Worm (Caenorhabditis elegans) whole organism, L4/young adult: ENCODE data around the gene sru-3.

ENCODE experiments used
- W03F9.2 ChIP-seq: fragments of 150-350 bp; optimal IDR thresholded peaks from 2 replicates; lab custom pipeline; 2014; ENCODE audit warnings: missing biosample characterization, missing genetic modification characterization
- dao-5 ChIP-seq: sonication (generic microtip); optimal IDR thresholded peaks from 2 replicates; lab custom pipeline; 2016; ENCODE audit warnings: missing genotype, missing genetic modification characterization, moderate library complexity, missing compliant biosample characterization
- him-1 ChIP-seq: sonication (generic microtip); optimal IDR thresholded peaks from 2 replicates; lab custom pipeline; 2016; ENCODE audit warnings: missing genotype, missing genetic modification reagents, missing genetic modification characterization, missing compliant biosample characterization

Gene sru-3

ce11 chrIV:9516831-9517230 is 20.4 kb downstream of the sru-3 start, which contains the start of gene C33A12.19:
TSS of gene C33A12.19 (plus strand) at chrIV:9516999.
- TF ChIP-seq W03F9.2 (tag; lab: Kevin White, UChicago) (no peak), him-1 (no peak), dao-5 (tag; lab: Kevin White, UChicago) (no peak)

DNA sequence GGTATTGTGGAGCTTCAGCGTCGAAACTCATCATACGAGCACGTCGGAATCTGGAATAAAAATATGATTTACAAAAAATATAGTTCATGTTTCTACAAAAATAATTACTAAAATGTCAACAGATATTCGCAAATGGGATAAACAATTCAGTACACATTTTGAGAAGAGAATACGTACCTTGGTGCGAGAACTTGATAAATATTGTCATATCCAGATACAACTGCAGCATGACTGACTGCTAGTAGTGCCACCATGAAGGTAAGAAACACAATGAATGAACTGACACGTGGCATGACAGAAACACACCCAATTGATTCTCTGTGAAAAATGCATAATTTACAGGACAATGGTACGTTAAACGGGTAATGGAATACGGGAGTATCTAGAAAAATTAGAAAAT is 22.2 kb downstream of the sru-3 start, which contains the start of gene nlp-35:
nlp-35 (minus strand) TSS at position 319 of the 400 bp plus-strand sequence.
- TF ChIP-seq W03F9.2 (tag; lab: Kevin White, UChicago) (no peak), him-1 (no peak), dao-5 (tag; lab: Kevin White, UChicago) (no peak)

DNA sequence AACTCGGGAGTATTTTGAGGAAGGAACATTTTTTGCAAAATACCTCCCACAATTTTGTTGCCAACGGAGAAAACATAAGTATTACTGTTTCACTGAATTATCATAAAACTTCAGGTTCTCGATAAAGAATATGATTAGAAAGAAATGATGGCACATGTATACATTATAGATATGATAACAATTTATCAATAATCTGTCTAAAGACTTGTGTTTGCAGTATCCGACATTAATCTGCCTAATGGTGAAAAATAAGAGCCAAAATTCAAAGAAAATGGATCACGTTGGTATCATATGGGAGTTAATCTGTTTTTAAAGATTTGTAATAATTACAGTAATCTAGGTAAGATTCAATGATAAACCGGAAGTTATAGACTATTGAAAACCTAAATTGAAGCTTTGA is 24.2 kb downstream of the sru-3 start:
- TF ChIP-seq him-1: no peak
- no peak for TF ChIP-seq dao-5 (tag; lab: Kevin White, UChicago)
- TF ChIP-seq W03F9.2 (tag; lab: Kevin White, UChicago): no peak

DNA sequence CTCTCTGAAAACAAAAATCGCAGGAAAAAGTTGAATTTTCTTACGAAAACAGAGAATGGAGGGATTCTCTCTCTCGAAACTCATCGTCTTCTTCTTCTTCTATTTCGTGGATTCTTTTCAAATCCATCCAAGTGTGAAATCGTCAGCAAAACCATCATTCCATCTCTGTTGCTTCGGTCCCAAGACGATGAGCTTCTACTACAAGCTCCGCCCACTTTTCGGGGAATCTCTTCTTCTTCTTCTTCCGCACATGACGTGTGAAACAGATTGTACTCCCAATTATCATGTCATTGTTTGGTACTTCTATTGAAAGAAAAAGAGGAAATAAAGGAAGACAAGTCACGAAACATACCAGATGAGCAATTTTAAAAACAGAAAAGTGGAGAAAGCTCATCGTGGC is 26.7 kb downstream of the sru-3 start:
- TF ChIP-seq dao-5 (tag; lab: Kevin White, UChicago): no peak
- no peak for TF ChIP-seq W03F9.2 (tag; lab: Kevin White, UChicago)
- no peak for TF ChIP-seq him-1

ce11 chrIV:9524849-9525460 is 28.5 kb downstream of the sru-3 start, which contains the start of gene ndua-5:
TSS of gene ndua-5 (minus strand) at chrIV:9524899.
- TF ChIP-seq dao-5 (tag; lab: Kevin White, UChicago): no peak
- TF ChIP-seq him-1: no peak
- no peak for TF ChIP-seq W03F9.2 (tag; lab: Kevin White, UChicago)

DNA sequence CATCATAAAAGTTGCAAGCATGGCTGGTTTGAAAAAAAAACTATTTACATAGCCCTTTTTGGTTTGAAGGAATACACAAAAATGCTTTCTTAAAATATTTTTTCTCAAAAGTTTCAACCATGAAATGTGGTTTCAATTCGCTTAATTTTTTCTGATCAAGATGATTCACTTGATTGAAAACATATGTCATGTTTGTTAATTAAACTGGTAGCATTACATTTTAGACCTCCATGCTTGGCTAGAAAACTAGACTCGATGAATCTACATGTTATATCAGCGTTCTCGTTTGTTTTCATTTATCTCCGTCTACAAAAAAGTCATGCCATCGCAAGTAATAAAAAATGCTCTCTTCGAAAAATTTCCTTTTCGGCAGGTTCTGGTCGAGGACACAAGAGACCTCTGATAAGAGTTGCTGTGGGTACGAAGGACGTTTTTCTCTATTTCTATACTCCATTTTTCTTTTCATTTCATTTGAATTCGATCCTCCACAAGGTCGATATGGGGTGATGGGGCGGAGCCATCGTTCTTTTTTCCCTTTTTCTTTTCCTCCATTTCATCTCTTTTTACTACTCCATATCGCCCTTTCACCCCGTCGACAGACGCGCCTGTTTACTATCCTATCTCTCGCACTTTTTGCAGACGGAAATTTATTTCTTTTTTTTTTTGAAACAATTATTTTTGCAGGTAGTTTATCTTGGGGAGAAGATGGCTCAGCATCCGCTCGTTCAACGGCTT is 29.4 kb downstream of the sru-3 start, which contains the start of gene elo-1:
elo-1 (plus strand) TSS at position 685 of the 735 bp plus-strand sequence.
- no peak for TF ChIP-seq him-1
- no peak for TF ChIP-seq dao-5 (tag; lab: Kevin White, UChicago)
- TF ChIP-seq W03F9.2 (tag; lab: Kevin White, UChicago): no peak

DNA sequence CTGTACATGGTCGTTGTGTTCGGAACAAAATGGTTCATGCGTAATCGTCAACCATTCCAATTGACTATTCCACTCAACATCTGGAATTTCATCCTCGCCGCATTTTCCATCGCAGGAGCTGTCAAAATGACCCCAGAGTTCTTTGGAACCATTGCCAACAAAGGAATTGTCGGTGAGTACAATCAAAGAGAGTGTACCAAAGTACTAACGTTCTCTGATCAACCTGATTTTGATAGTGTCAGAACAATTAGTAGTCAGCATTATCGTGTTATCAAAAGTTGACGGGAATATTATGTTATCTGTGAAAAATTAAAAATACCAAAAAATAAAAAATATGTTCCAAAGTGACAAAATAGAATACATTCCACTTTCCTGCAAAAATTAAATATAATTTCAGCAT is 30.6 kb downstream of the sru-3 start:
- TF ChIP-seq him-1 (no peak), W03F9.2 (tag; lab: Kevin White, UChicago) (no peak), dao-5 (tag; lab: Kevin White, UChicago) (no peak)

- TF ChIP-seq him-1 (no peak), dao-5 (tag; lab: Kevin White, UChicago) (no peak), W03F9.2 (tag; lab: Kevin White, UChicago) (no peak)
Observed at ce11 chrIV:9529647-9530046, 33.2 kb downstream of the sru-3 start, which contains the start of gene elo-7. TSS of gene elo-7 (plus strand) at chrIV:9529947.

ce11 chrIV:9530768-9531167 is 34.4 kb downstream of the sru-3 start:
- TF ChIP-seq dao-5 (tag; lab: Kevin White, UChicago): no peak
- no peak for TF ChIP-seq him-1
- TF ChIP-seq W03F9.2 (tag; lab: Kevin White, UChicago): no peak

- TF ChIP-seq W03F9.2 (tag; lab: Kevin White, UChicago) (no peak), him-1 (no peak), dao-5 (tag; lab: Kevin White, UChicago) (no peak)
Observed at ce11 chrIV:9533071-9533470, 36.7 kb downstream of the sru-3 start, which contains the start of gene F56H11.2. TSS of gene F56H11.2 (minus strand) at chrIV:9533171.

DNA sequence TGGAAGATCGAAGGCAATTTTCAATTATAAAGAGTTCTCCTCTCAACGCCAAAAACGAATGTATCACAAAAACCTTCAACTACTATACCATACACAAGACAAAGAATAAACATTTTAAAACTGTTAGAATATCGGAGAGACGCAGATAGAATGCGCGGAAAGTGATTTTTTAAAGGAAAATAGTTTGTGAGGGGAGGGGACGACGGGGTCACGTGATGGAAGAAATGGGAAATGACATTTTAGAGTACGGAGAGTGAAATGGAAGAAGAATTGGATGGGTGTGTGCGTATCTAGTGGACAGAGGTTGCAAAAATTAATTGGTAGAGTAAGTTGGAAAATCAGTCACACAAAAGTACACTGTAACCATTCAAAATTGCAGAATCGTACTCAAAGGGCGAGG is 37.9 kb downstream of the sru-3 start:
- no peak for TF ChIP-seq dao-5 (tag; lab: Kevin White, UChicago)
- TF ChIP-seq him-1: no peak
- no peak for TF ChIP-seq W03F9.2 (tag; lab: Kevin White, UChicago)

- TF ChIP-seq him-1: no peak
- TF ChIP-seq W03F9.2 (tag; lab: Kevin White, UChicago): no peak
- no peak for TF ChIP-seq dao-5 (tag; lab: Kevin White, UChicago)
Observed at ce11 chrIV:9535105-9535504, 38.7 kb downstream of the sru-3 start.

DNA sequence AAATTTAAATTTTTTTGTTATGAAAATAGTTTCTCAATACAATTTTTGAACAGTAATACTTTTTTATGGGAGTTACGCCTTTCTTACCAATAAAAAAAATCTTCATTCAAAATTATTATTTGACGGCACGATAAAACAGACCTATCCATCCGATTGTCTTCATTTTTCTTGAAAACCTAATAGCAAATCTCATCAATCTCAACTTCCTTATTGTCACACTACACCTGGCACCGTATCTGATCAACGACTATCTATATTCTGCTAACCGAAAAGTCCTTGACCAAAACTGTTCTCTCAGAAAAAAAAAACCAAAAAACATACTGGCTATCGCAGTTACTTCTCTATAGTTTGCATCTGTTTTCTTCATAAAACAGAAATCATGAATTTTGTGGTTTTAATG is 39.7 kb downstream of the sru-3 start:
- TF ChIP-seq W03F9.2 (tag; lab: Kevin White, UChicago): no peak
- TF ChIP-seq him-1: no peak

- no peak for TF ChIP-seq dao-5 (tag; lab: Kevin White, UChicago)
- no peak for TF ChIP-seq him-1
- peak; percentile 13 for TF ChIP-seq W03F9.2 (tag; lab: Kevin White, UChicago)
Observed at ce11 chrIV:9537500-9537899, 41.1 kb downstream of the sru-3 start.
